Worm (Caenorhabditis elegans) whole organism, L3 larva: ENCODE measurements around the gene twk-33.

ENCODE experiments used
- ceh-16 ChIP-seq: sonication (generic microtip); optimal IDR thresholded peaks from 2 replicates; lab custom pipeline; 2017; ENCODE audit warnings: missing biosample characterization, missing genetic modification characterization
- egl-27 ChIP-seq: sonication (generic microtip); optimal IDR thresholded peaks from 4 replicates; lab custom pipeline; 2017; ENCODE audit warnings: missing biosample characterization, missing genetic modification reagents, missing genetic modification characterization
- elt-1 ChIP-seq: fragments of 150-350 bp; optimal IDR thresholded peaks from 2 replicates; lab custom pipeline; 2014; ENCODE audit warnings: missing biosample characterization, missing genetic modification characterization
- lin-39 ChIP-seq: fragments of 150-350 bp; optimal IDR thresholded peaks from 2 replicates; lab custom pipeline; 2018; ENCODE audit warnings: missing biosample characterization, missing genetic modification reagents, missing genetic modification characterization
- nfya-1 ChIP-seq: sonication (generic microtip); optimal IDR thresholded peaks from 2 replicates; lab custom pipeline; 2017; ENCODE audit warnings: missing genetic modification characterization, mild to moderate bottlenecking, missing compliant biosample characterization, antibody characterized with exemption, moderate library complexity; ENCODE audit not compliant: insufficient read depth
- nhr-12 ChIP-seq: fragments of 150-350 bp; optimal IDR thresholded peaks from 2 replicates; lab custom pipeline; 2014; ENCODE audit warnings: missing biosample characterization, missing genetic modification characterization
- snpc-4 ChIP-seq: fragments of 150-350 bp; optimal IDR thresholded peaks from 2 replicates; lab custom pipeline; 2014; ENCODE audit warnings: missing biosample characterization, missing genetic modification characterization
- ztf-11 ChIP-seq: fragments of 150-350 bp; optimal IDR thresholded peaks from 2 replicates; lab custom pipeline; 2014; ENCODE audit warnings: missing biosample characterization, missing genetic modification characterization

DNA sequence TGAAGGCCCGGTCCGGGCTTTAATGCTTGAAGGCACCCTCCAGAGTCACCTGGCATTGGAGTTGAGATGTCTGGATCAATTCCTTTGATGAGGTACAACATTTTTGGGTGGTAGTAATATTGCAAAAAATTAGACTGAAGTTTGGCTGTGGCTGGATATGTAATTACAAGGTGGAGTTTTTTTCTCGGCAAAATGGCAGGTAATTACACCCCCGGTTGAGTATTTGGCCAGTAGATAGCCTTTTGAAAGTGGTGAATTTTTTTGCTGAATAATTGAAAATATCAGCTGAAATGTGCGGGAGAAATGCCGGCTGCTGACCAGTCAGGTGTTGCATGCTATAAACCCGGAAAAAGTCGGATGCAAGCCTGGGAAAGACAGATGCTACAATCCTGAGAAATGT, 15.1 kb downstream of the twk-33 start, which contains the start of gene Y26G10.4:
- TF ChIP-seq nfya-1 (tag; lab: Kevin White, UChicago), result no peak
- TF ChIP-seq ceh-16 (tag; lab: Kevin White, UChicago), result no peak
- TF ChIP-seq ztf-11, result no peak
- TF ChIP-seq egl-27 (tag; lab: Kevin White, UChicago), result no peak
- TF ChIP-seq snpc-4 (tag; lab: Kevin White, UChicago), result no peak
- no peak for TF ChIP-seq elt-1 (tag; lab: Kevin White, UChicago)
- TF ChIP-seq nhr-12, result no peak
- no peak for TF ChIP-seq lin-39 (tag; lab: Kevin White, UChicago)
